Worm (Caenorhabditis elegans) whole organism, L1 larva: ENCODE measurements around the gene F43C11.2.

ENCODE experiments used
- F16B12.6 ChIP-seq: fragments of 150-350 bp; optimal IDR thresholded peaks from 2 replicates; lab custom pipeline; 2014; ENCODE audit warnings: missing biosample characterization, missing genetic modification characterization
- aha-1 ChIP-seq: fragments of 150-350 bp; optimal IDR thresholded peaks from 2 replicates; lab custom pipeline; 2014; ENCODE audit warnings: missing biosample characterization, missing genetic modification characterization
- alr-1 ChIP-seq: fragments of 200-800 bp; sonication (Bioruptor generic); optimal IDR thresholded peaks from 2 replicates; lab custom pipeline; 2018; ENCODE audit warnings: borderline replicate concordance, mild to moderate bottlenecking, missing genetic modification characterization, missing compliant biosample characterization
- aly-2 ChIP-seq: fragments of 150-350 bp; optimal IDR thresholded peaks from 2 replicates; lab custom pipeline; 2014; ENCODE audit warnings: missing biosample characterization, missing genetic modification characterization
- ceh-82 ChIP-seq, 3 experiments: fragments of 150-350 bp in 1 of 3; sonication (generic microtip) in 2 of 3; optimal IDR thresholded peaks; 2 replicates each; lab custom pipeline; 2014 to 2017; ENCODE audit warnings: missing biosample characterization in 3 of 3, missing genetic modification characterization in 3 of 3
- ceh-88 ChIP-seq: fragments of 200-800 bp; sonication (Bioruptor generic); IDR thresholded peaks from 2 replicates; pipeline ENCODE4 v1.3.6; 2022; ENCODE audit warnings: missing genetic modification characterization, missing compliant biosample characterization
- ceh-90 ChIP-seq: sonication (generic microtip); optimal IDR thresholded peaks from 2 replicates; lab custom pipeline; 2016; ENCODE audit warnings: missing genetic modification characterization, missing compliant biosample characterization
- ces-1 ChIP-seq: fragments of 150-350 bp; optimal IDR thresholded peaks from 2 replicates; lab custom pipeline; 2014; ENCODE audit warnings: missing biosample characterization, missing genetic modification reagents, missing genetic modification characterization
- dpl-1 ChIP-seq, 3 experiments: fragments of 150-350 bp in 2 of 3; sonication (generic microtip) in 1 of 3; optimal IDR thresholded peaks; 2 replicates each; lab custom pipeline; 2014 to 2017; ENCODE audit warnings: missing biosample characterization in 3 of 3, missing genetic modification characterization in 3 of 3, missing genetic modification reagents in 3 of 3
- efl-1 ChIP-seq, 4 experiments: fragments of 150-350 bp; optimal IDR thresholded peaks in 3 of 4; peaks in 1 of 4; 1 replicate in 1 of 4; 2 replicates in 3 of 4; lab custom pipeline; 2014; ENCODE audit warnings: missing biosample characterization in 2 of 4, missing genetic modification characterization in 2 of 4, missing genetic modification reagents in 2 of 4
- egl-13 ChIP-seq: sonication (generic microtip); optimal IDR thresholded peaks from 2 replicates; lab custom pipeline; 2016; ENCODE audit warnings: missing genotype, missing genetic modification reagents, missing genetic modification characterization, missing compliant biosample characterization
- egl-27 ChIP-seq, 2 experiments: fragments of 150-350 bp in 1 of 2; sonication (generic microtip); optimal IDR thresholded peaks; 3 replicates each; lab custom pipeline; 2017 to 2018; ENCODE audit warnings: missing biosample characterization in 2 of 2, missing genetic modification characterization in 2 of 2, missing genetic modification reagents in 2 of 2
- elt-2 ChIP-seq: sonication (generic microtip); optimal IDR thresholded peaks from 2 replicates; lab custom pipeline; 2016; ENCODE audit warnings: missing genetic modification characterization, mild to moderate bottlenecking, inconsistent platforms, missing compliant biosample characterization, missing genetic modification reagents
- elt-3 ChIP-seq, 6 experiments: fragments of 150-350 bp in 1 of 6; sonication (generic microtip); optimal IDR thresholded peaks; 2 replicates each; lab custom pipeline; 2017 to 2018; ENCODE audit warnings: missing biosample characterization in 6 of 6, missing genetic modification characterization in 6 of 6, inconsistent platforms in 1 of 6
- ets-5 ChIP-seq: fragments of 200-800 bp; sonication (Bioruptor generic); IDR thresholded peaks from 2 replicates; pipeline ENCODE4 v1.3.6; 2022; ENCODE audit warnings: missing genetic modification characterization, missing compliant biosample characterization
- fos-1 ChIP-seq: fragments of 150-350 bp; optimal IDR thresholded peaks from 2 replicates; lab custom pipeline; 2014; ENCODE audit warnings: missing biosample characterization, missing genetic modification characterization
- hlh-17 ChIP-seq: fragments of 200-800 bp; sonication (Bioruptor generic); optimal IDR thresholded peaks from 2 replicates; lab custom pipeline; 2018; ENCODE audit warnings: missing genetic modification characterization, mild to moderate bottlenecking, missing compliant biosample characterization, moderate library complexity, borderline replicate concordance
- isw-1 ChIP-seq: fragments of 200-800 bp; sonication (Bioruptor generic); IDR thresholded peaks from 2 replicates; pipeline ENCODE4 v1.3.6; 2022; ENCODE audit warnings: missing genetic modification characterization, missing compliant biosample characterization
- lir-3 ChIP-seq: sonication (generic microtip); optimal IDR thresholded peaks from 2 replicates; lab custom pipeline; 2016; ENCODE audit warnings: mild to moderate bottlenecking, missing genetic modification characterization, moderate library complexity, missing compliant biosample characterization; ENCODE audit not compliant: poor library complexity
- mef-2 ChIP-seq: fragments of 150-350 bp; optimal IDR thresholded peaks from 2 replicates; lab custom pipeline; 2014; ENCODE audit warnings: missing biosample characterization, missing genetic modification characterization
- mep-1 ChIP-seq: fragments of 150-350 bp; optimal IDR thresholded peaks from 2 replicates; lab custom pipeline; 2014; ENCODE audit warnings: missing biosample characterization, missing genetic modification characterization
- nhr-11 ChIP-seq: fragments of 150-350 bp; optimal IDR thresholded peaks from 2 replicates; lab custom pipeline; 2014; ENCODE audit warnings: missing biosample characterization, missing genetic modification characterization
- nhr-19 ChIP-seq: fragments of 200-800 bp; sonication (Bioruptor generic); conservative IDR thresholded peaks from 2 replicates; pipeline ENCODE4 v1.3.6; 2022; ENCODE audit warnings: missing genetic modification characterization, missing compliant biosample characterization
- nhr-237 ChIP-seq: fragments of 150-350 bp; optimal IDR thresholded peaks from 2 replicates; lab custom pipeline; 2014; ENCODE audit warnings: missing biosample characterization, missing genetic modification characterization
- nhr-28 ChIP-seq: fragments of 150-350 bp; optimal IDR thresholded peaks from 2 replicates; lab custom pipeline; 2014; ENCODE audit warnings: missing biosample characterization, missing genetic modification characterization
- nhr-71 ChIP-seq: sonication (generic microtip); optimal IDR thresholded peaks from 2 replicates; lab custom pipeline; 2016; ENCODE audit warnings: mild to moderate bottlenecking, missing genetic modification characterization, moderate library complexity, missing compliant biosample characterization
- nhr-77 ChIP-seq: fragments of 150-350 bp; optimal IDR thresholded peaks from 2 replicates; lab custom pipeline; 2014; ENCODE audit warnings: missing biosample characterization, missing genetic modification characterization
- nhr-85 ChIP-seq: sonication (generic microtip); peaks from one replicate; lab custom pipeline; 2016; ENCODE audit warnings: missing genetic modification characterization, inconsistent platforms, missing compliant biosample characterization
- nhr-90 ChIP-seq: sonication (generic microtip); optimal IDR thresholded peaks from 2 replicates; lab custom pipeline; 2016; ENCODE audit warnings: mild to moderate bottlenecking, missing genetic modification characterization, missing compliant biosample characterization; ENCODE audit not compliant: poor library complexity
- pag-3 ChIP-seq: sonication (generic microtip); optimal IDR thresholded peaks from 2 replicates; lab custom pipeline; 2017; ENCODE audit warnings: missing genetic modification characterization, mild to moderate bottlenecking, missing compliant biosample characterization, antibody characterized with exemption, borderline replicate concordance; ENCODE audit not compliant: insufficient read depth
- pqm-1 ChIP-seq: sonication (generic microtip); optimal IDR thresholded peaks from 3 replicates; lab custom pipeline; 2017; ENCODE audit warnings: missing biosample characterization, missing genetic modification characterization
- skn-1 ChIP-seq: fragments of 150-350 bp; optimal IDR thresholded peaks from 2 replicates; lab custom pipeline; 2014; ENCODE audit warnings: missing biosample characterization, missing genetic modification characterization
- tbx-2 ChIP-seq: sonication (generic microtip); optimal IDR thresholded peaks from 2 replicates; lab custom pipeline; 2016; ENCODE audit warnings: missing genetic modification characterization, missing compliant biosample characterization
- tlp-1 ChIP-seq: fragments of 150-350 bp; optimal IDR thresholded peaks from 2 replicates; lab custom pipeline; 2014; ENCODE audit warnings: missing biosample characterization, missing genetic modification characterization
- unc-130 ChIP-seq: fragments of 150-350 bp; optimal IDR thresholded peaks from 2 replicates; lab custom pipeline; 2017; ENCODE audit warnings: missing biosample characterization, missing genetic modification characterization, inconsistent platforms
- unc-30 ChIP-seq: sonication (generic microtip); optimal IDR thresholded peaks from 2 replicates; lab custom pipeline; 2017; ENCODE audit warnings: missing biosample characterization, missing genetic modification characterization
- unc-62 ChIP-seq: fragments of 150-350 bp; optimal IDR thresholded peaks from 2 replicates; lab custom pipeline; 2014; ENCODE audit warnings: missing biosample characterization, missing genetic modification reagents, missing genetic modification characterization
- unc-98 ChIP-seq: fragments of 200-800 bp; sonication (Bioruptor generic); IDR thresholded peaks from 2 replicates; pipeline ENCODE4 v1.3.6; 2022; ENCODE audit warnings: missing genetic modification characterization, missing compliant biosample characterization
- vab-15 ChIP-seq: sonication (generic microtip); optimal IDR thresholded peaks from 2 replicates; lab custom pipeline; 2017; ENCODE audit warnings: missing genotype, mild to moderate bottlenecking, missing genetic modification characterization, missing compliant biosample characterization
- xbp-1 ChIP-seq: sonication (generic microtip); optimal IDR thresholded peaks from 2 replicates; lab custom pipeline; 2016; ENCODE audit warnings: missing genetic modification characterization, missing compliant biosample characterization
- zip-4 ChIP-seq: fragments of 200-800 bp; sonication (Bioruptor generic); optimal IDR thresholded peaks from 2 replicates; lab custom pipeline; 2018; ENCODE audit warnings: mild to moderate bottlenecking, missing genetic modification characterization, moderate library complexity, missing compliant biosample characterization
- ztf-11 ChIP-seq, 2 experiments: sonication (generic microtip); optimal IDR thresholded peaks; 2 replicates each; lab custom pipeline; 2016 to 2017; ENCODE audit warnings: missing genetic modification characterization in 2 of 2, missing biosample characterization in 1 of 2, missing compliant biosample characterization in 1 of 2
- ztf-4 ChIP-seq: fragments of 150-350 bp; optimal IDR thresholded peaks from 2 replicates; lab custom pipeline; 2014; ENCODE audit warnings: missing biosample characterization, missing genetic modification characterization

The F43C11.2 gene

DNA sequence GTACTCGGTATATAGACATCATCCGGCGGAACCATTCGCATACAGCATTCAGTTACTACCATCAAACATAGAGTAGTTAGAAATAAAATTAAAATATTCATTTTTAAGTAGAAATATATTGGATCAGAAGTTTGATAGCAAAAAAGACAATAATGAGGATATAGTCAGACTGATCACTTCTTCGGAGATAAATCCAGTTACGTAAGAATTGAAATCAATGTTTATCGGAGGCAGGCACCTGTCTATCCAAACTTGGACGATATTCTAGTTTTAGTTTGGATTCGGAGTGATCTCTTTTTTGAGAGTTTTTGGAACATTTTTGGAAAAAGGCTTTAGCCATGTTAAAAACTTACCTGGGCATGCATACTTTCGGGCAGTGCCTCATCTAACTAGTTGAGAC, 28.8 kb downstream of the F43C11.2 start, which contains the start of gene F16G10.8:
F16G10.8 (minus strand) TSS at position 101 of the 400 bp plus-strand sequence.
- TF ChIP-seq egl-27 (tag; optimal IDR thresholded peaks at IDR 0.05; lab: Kevin White, UChicago), result no peak
- no peak for TF ChIP-seq ceh-88 (GFP tag; lab: Robert Waterston, UW)
- no peak for TF ChIP-seq vab-15 (tag; lab: Kevin White, UChicago)
- TF ChIP-seq tbx-2 (tag; lab: Kevin White, UChicago), result no peak
- no peak for TF ChIP-seq aly-2
- TF ChIP-seq F16B12.6 (tag; lab: Kevin White, UChicago), result no peak
- TF ChIP-seq hlh-17 (GFP tag; lab: Kevin White, UChicago), result no peak
- TF ChIP-seq nhr-11 (tag; lab: Kevin White, UChicago), result no peak
- TF ChIP-seq nhr-28 (tag; lab: Kevin White, UChicago), result no peak
- no peak for TF ChIP-seq elt-2
- TF ChIP-seq ceh-90, result no peak
- no peak for TF ChIP-seq unc-98
- TF ChIP-seq pqm-1 (tag; lab: Kevin White, UChicago), result no peak
- TF ChIP-seq nhr-237 (tag; lab: Kevin White, UChicago), result no peak
- no peak for TF ChIP-seq alr-1 (tag; lab: Kevin White, UChicago)
- no peak for TF ChIP-seq nhr-19

DNA sequence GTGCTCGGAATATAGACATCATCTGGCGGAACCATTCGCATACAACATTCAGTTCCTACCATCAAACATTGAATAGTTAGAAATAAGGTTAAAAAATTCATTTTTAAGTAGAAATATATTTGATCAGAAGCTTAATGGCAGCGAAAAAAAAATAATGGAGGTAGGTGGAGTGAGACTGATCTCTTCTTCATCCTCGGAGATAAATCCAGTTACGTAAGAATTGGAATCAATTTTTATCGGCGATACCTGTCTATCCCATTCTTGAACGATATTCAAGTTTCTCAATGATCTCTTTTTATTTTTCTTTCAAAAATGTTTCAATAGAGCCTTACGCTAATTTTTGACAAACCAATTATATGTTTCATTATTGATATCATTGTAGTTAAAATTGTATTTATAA, 30.9 kb downstream of the F43C11.2 start, which contains the start of gene F16G10.9:
F16G10.9 (minus strand) TSS at position 101 of the 400 bp plus-strand sequence.
- no peak for TF ChIP-seq elt-3 (tag; optimal IDR thresholded peaks at IDR 0.05; lab: Kevin White, UChicago)
- TF ChIP-seq fos-1 (tag; lab: Kevin White, UChicago), result no peak
- TF ChIP-seq unc-62 (GFP tag; lab: Kevin White, UChicago), result no peak
- TF ChIP-seq unc-130, result no peak
- no peak for TF ChIP-seq efl-1 (optimal IDR thresholded peaks at IDR 0.05; lab: Kevin White, UChicago)
- no peak for TF ChIP-seq efl-1 (GFP tag; optimal IDR thresholded peaks at IDR 0.05 in 1 of 2; lab: Kevin White, UChicago)
- no peak for TF ChIP-seq elt-2

DNA sequence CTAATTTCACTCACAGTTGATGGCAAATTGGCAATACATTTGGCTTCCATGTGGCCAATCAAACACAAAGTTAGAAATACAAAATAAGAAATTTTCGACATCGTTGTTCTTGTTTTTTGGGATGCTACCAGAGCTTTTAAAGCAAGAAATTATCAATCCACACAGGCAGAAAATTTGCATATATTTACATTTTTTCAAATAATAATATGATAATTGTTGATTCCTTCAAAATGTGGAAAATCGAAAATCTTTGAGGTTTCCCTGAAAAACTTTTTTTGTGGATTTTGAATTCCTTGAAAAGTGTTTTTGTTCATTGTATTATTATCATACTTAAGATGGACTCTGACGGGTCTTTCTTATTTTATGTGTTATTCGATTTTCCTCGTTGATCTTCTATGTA, 36.3 kb downstream of the F43C11.2 start, which contains the start of gene F16G10.10:
F16G10.10 (minus strand) TSS at position 101 of the 400 bp plus-strand sequence.
- no peak for TF ChIP-seq ztf-11 (tag; optimal IDR thresholded peaks at IDR 0.05; lab: Kevin White, UChicago)
- no peak for TF ChIP-seq isw-1 (GFP tag; lab: Robert Waterston, UW)
- TF ChIP-seq nhr-85 (tag; lab: Kevin White, UChicago), result no peak
- no peak for TF ChIP-seq pqm-1 (tag; lab: Kevin White, UChicago)
- no peak for TF ChIP-seq skn-1 (tag; lab: Kevin White, UChicago)
- no peak for TF ChIP-seq nhr-90 (tag; lab: Kevin White, UChicago)
- TF ChIP-seq ztf-4 (tag; lab: Kevin White, UChicago), result no peak
- no peak for TF ChIP-seq nhr-28 (tag; lab: Kevin White, UChicago)
- TF ChIP-seq mef-2 (tag; lab: Kevin White, UChicago), result no peak
- no peak for TF ChIP-seq pag-3 (tag; lab: Kevin White, UChicago)
- no peak for TF ChIP-seq ets-5
- TF ChIP-seq nhr-71 (tag; lab: Kevin White, UChicago), result no peak
- TF ChIP-seq unc-62 (GFP tag; lab: Kevin White, UChicago), result no peak
- no peak for TF ChIP-seq ceh-88 (GFP tag; lab: Robert Waterston, UW)
- no peak for TF ChIP-seq tlp-1 (tag; lab: Kevin White, UChicago)
- TF ChIP-seq dpl-1 (GFP tag; optimal IDR thresholded peaks at IDR 0.05; lab: Kevin White, UChicago), result no peak
- TF ChIP-seq aly-2, result no peak
- no peak for TF ChIP-seq efl-1 (optimal IDR thresholded peaks at IDR 0.05; lab: Kevin White, UChicago)
- no peak for TF ChIP-seq efl-1 (GFP tag; optimal IDR thresholded peaks at IDR 0.05 in 1 of 2; lab: Kevin White, UChicago)

DNA sequence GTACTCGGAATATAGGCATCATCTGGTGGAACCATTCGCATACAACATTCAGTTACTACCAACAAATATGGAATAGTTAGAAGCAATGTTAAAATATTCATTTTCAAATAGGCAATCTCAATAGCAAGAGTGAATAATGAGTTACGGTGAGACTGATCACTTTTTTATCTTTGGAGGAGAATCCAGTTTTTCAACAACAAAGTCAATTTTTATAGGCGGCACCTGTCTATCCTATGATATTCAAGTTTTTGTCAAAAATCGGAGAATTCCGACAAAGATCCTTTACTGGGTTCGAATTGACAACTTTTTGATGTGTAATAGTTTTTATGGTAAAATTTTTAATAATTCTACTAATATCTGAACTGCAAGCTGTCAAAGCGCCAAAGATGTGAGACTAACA, 39.2 kb downstream of the F43C11.2 start, which contains the start of gene F16G10.11:
F16G10.11 (minus strand) TSS at position 101 of the 400 bp plus-strand sequence.
- TF ChIP-seq xbp-1 (tag; lab: Kevin White, UChicago) (no peak), ceh-82 (tag; optimal IDR thresholded peaks at IDR 0.05; lab: Kevin White, UChicago) (no peak), mep-1 (no peak), lir-3 (tag; lab: Kevin White, UChicago) (no peak), elt-2 (no peak), nhr-90 (tag; lab: Kevin White, UChicago) (no peak), isw-1 (GFP tag; lab: Robert Waterston, UW) (no peak), nhr-77 (tag; lab: Kevin White, UChicago) (no peak), ces-1 (GFP tag; lab: Kevin White, UChicago) (no peak), unc-30 (tag; lab: Kevin White, UChicago) (no peak), efl-1 (optimal IDR thresholded peaks at IDR 0.05; lab: Kevin White, UChicago) (no peak), efl-1 (GFP tag; optimal IDR thresholded peaks at IDR 0.05 in 1 of 2; lab: Kevin White, UChicago) (no peak), aha-1 (tag; lab: Kevin White, UChicago) (no peak), egl-13 (no peak), vab-15 (tag; lab: Kevin White, UChicago) (no peak), zip-4 (GFP tag; lab: Kevin White, UChicago) (no peak)
